Fruit fly (Drosophila melanogaster) whole organism, embryonic: ENCODE data around the gene CG10147.

Source experiments
- Asciz ChIP-seq: fragments of 200-800 bp; sonication (Bioruptor generic); optimal IDR thresholded peaks from 2 replicates; lab custom pipeline; 2017; ENCODE audit warnings: missing biosample characterization, mild to moderate bottlenecking, missing genetic modification characterization, missing genetic modification reagents
- BEAF-32 ChIP-seq: fragments of 200-800 bp; sonication (Bioruptor generic); optimal IDR thresholded peaks from 3 replicates; lab custom pipeline; 2017; ENCODE audit warnings: missing biosample characterization, missing genetic modification characterization, mild to moderate bottlenecking, moderate library complexity, missing genetic modification reagents
- Blimp-1 ChIP-seq: fragments of 200-800 bp; sonication (Bioruptor generic); optimal IDR thresholded peaks from 3 replicates; lab custom pipeline; 2018; ENCODE audit warnings: missing biosample characterization, missing genetic modification characterization, mild to moderate bottlenecking, moderate library complexity, missing genetic modification reagents
- BtbVII ChIP-seq: fragments of 200-800 bp; sonication (Bioruptor generic); optimal IDR thresholded peaks from 3 replicates; lab custom pipeline; 2017; ENCODE audit warnings: missing biosample characterization, mild to moderate bottlenecking, missing genetic modification characterization
- CG10543 ChIP-seq: fragments of 200-800 bp; sonication (Bioruptor generic); optimal IDR thresholded peaks from 3 replicates; lab custom pipeline; 2017; ENCODE audit warnings: missing biosample characterization, mild to moderate bottlenecking, missing genetic modification characterization, moderate library complexity
- CG10654 ChIP-seq: fragments of 200-800 bp; sonication (Bioruptor generic); optimal IDR thresholded peaks from 2 replicates; lab custom pipeline; 2016; ENCODE audit warnings: missing biosample characterization, missing genetic modification characterization
- CG12299 ChIP-seq: fragments of 200-800 bp; sonication (Bioruptor generic); optimal IDR thresholded peaks from 2 replicates; lab custom pipeline; 2018; ENCODE audit warnings: missing biosample characterization, mild to moderate bottlenecking, missing genetic modification characterization
- CG12769 ChIP-seq: fragments of 200-800 bp; sonication (Bioruptor generic); optimal IDR thresholded peaks from 2 replicates; lab custom pipeline; 2019; ENCODE audit warnings: missing biosample characterization, mild to moderate bottlenecking, missing genetic modification characterization, moderate library complexity
- CG13296 ChIP-seq: fragments of 200-800 bp; sonication (Bioruptor generic); optimal IDR thresholded peaks from 3 replicates; lab custom pipeline; 2018; ENCODE audit warnings: missing biosample characterization, mild to moderate bottlenecking, missing genetic modification characterization
- CG13424 ChIP-seq: fragments of 200-800 bp; sonication (Bioruptor generic); optimal IDR thresholded peaks from 2 replicates; lab custom pipeline; 2019; ENCODE audit warnings: missing biosample characterization, mild to moderate bottlenecking, missing genetic modification characterization, moderate library complexity
- CG14710 ChIP-seq: fragments of 200-800 bp; sonication (Bioruptor generic); optimal IDR thresholded peaks from 3 replicates; lab custom pipeline; 2019; ENCODE audit warnings: missing biosample characterization, mild to moderate bottlenecking, missing genetic modification characterization, moderate library complexity
- CG1529 ChIP-seq: fragments of 200-800 bp; sonication (Bioruptor generic); optimal IDR thresholded peaks from 3 replicates; lab custom pipeline; 2018; ENCODE audit warnings: missing biosample characterization, missing genetic modification characterization
- CG17359 ChIP-seq: fragments of 200-800 bp; sonication (Bioruptor generic); optimal IDR thresholded peaks from 3 replicates; lab custom pipeline; 2018; ENCODE audit warnings: missing biosample characterization, mild to moderate bottlenecking, missing genetic modification characterization, moderate library complexity
- CG18599 ChIP-seq: fragments of 200-800 bp; sonication (Bioruptor generic); optimal IDR thresholded peaks from 3 replicates; lab custom pipeline; 2017; ENCODE audit warnings: missing biosample characterization, missing genetic modification characterization, mild to moderate bottlenecking, moderate library complexity, missing genetic modification reagents
- CG2202 ChIP-seq: fragments of 200-800 bp; sonication (Bioruptor generic); optimal IDR thresholded peaks from 2 replicates; lab custom pipeline; 2018; ENCODE audit warnings: missing biosample characterization, mild to moderate bottlenecking, missing genetic modification characterization
- CG2678 ChIP-seq: fragments of 200-800 bp; sonication (Bioruptor generic); optimal IDR thresholded peaks from 3 replicates; lab custom pipeline; 2019; ENCODE audit warnings: missing biosample characterization, mild to moderate bottlenecking, missing genetic modification characterization, moderate library complexity
- CG3163 ChIP-seq: fragments of 200-800 bp; sonication (Bioruptor generic); optimal IDR thresholded peaks from 3 replicates; lab custom pipeline; 2016; ENCODE audit warnings: missing biosample characterization, missing genetic modification characterization
- CG33557 ChIP-seq: fragments of 200-800 bp; sonication (Bioruptor generic); optimal IDR thresholded peaks from 2 replicates; lab custom pipeline; 2019; ENCODE audit warnings: missing biosample characterization, mild to moderate bottlenecking, missing genetic modification characterization, moderate library complexity
- CG4404 ChIP-seq: fragments of 200-800 bp; sonication (Bioruptor generic); IDR thresholded peaks from 2 replicates; pipeline ENCODE4 v1.3.6; 2022; ENCODE audit warnings: missing biosample characterization, missing genetic modification characterization
- CG6683 ChIP-seq: fragments of 200-800 bp; sonication (Bioruptor generic); optimal IDR thresholded peaks from 2 replicates; lab custom pipeline; 2017; ENCODE audit warnings: missing biosample characterization, mild to moderate bottlenecking, missing genetic modification characterization, missing genetic modification reagents
- CG6813 ChIP-seq: fragments of 200-800 bp; sonication (Bioruptor generic); optimal IDR thresholded peaks from 2 replicates; lab custom pipeline; 2017; ENCODE audit warnings: missing biosample characterization, missing genetic modification characterization, mild to moderate bottlenecking, moderate library complexity, missing genetic modification reagents
- CG6854 ChIP-seq: fragments of 200-800 bp; sonication (Bioruptor generic); optimal IDR thresholded peaks from 3 replicates; lab custom pipeline; 2017; ENCODE audit warnings: missing biosample characterization, mild to moderate bottlenecking, missing genetic modification characterization
- CG7556 ChIP-seq: fragments of 200-800 bp; sonication (Bioruptor generic); optimal IDR thresholded peaks from 2 replicates; lab custom pipeline; 2017; ENCODE audit warnings: missing biosample characterization, mild to moderate bottlenecking, missing genetic modification characterization
- CG7745 ChIP-seq: fragments of 200-800 bp; sonication (Bioruptor generic); optimal IDR thresholded peaks from 2 replicates; lab custom pipeline; 2018; ENCODE audit warnings: missing biosample characterization, mild to moderate bottlenecking, missing genetic modification characterization, moderate library complexity
- CG8765 ChIP-seq: fragments of 200-800 bp; sonication (Bioruptor generic); IDR thresholded peaks from 2 replicates; pipeline ENCODE4 v1.3.6; 2022; ENCODE audit warnings: missing biosample characterization, missing genetic modification characterization
- CG8924 ChIP-seq: fragments of 200-800 bp; optimal IDR thresholded peaks from 3 replicates; lab custom pipeline; 2019; ENCODE audit warnings: missing biosample characterization, mild to moderate bottlenecking, missing genetic modification characterization, moderate library complexity
- Dref ChIP-seq: fragments of 200-800 bp; sonication (Bioruptor generic); IDR thresholded peaks from 2 replicates; pipeline ENCODE4 v1.3.6; 2022; ENCODE audit warnings: missing biosample characterization, missing genetic modification characterization
- Eip74EF ChIP-seq, 2 experiments: fragments of 200-800 bp in 1 of 2; fragments of >200 bp in 1 of 2; sonication (Bioruptor generic) in 1 of 2; optimal IDR thresholded peaks; 2 replicates each; lab custom pipeline; 2017 to 2019; ENCODE audit warnings: missing biosample characterization in 2 of 2, missing genetic modification characterization in 2 of 2, mild to moderate bottlenecking in 1 of 2, moderate library complexity in 1 of 2
- Fer3 ChIP-seq: fragments of 200-800 bp; sonication (Bioruptor generic); optimal IDR thresholded peaks from 2 replicates; lab custom pipeline; 2018; ENCODE audit warnings: missing biosample characterization, mild to moderate bottlenecking, missing genetic modification characterization, moderate library complexity
- GATAe ChIP-seq: fragments of 200-800 bp; sonication (Bioruptor generic); conservative IDR thresholded peaks from 2 replicates; pipeline ENCODE4 v1.3.6; 2022; ENCODE audit warnings: missing biosample characterization, missing genetic modification characterization
- Gug ChIP-seq: fragments of 200-800 bp; sonication (Bioruptor generic); IDR thresholded peaks from 4 replicates; pipeline ENCODE4 v1.3.6; 2022; ENCODE audit warnings: missing biosample characterization, missing genetic modification characterization
- HLH4C ChIP-seq: fragments of 200-800 bp; sonication (Bioruptor generic); IDR thresholded peaks from 3 replicates; pipeline ENCODE4 v1.3.6; 2022; ENCODE audit warnings: missing biosample characterization, missing genetic modification characterization; ENCODE audit not compliant: partially characterized antibody
- HLHmδ ChIP-seq: fragments of 200-800 bp; sonication (Bioruptor generic); optimal IDR thresholded peaks from 2 replicates; lab custom pipeline; 2018; ENCODE audit warnings: missing biosample characterization, mild to moderate bottlenecking, missing genetic modification characterization, moderate library complexity
- HmgZ ChIP-seq: fragments of 200-800 bp; sonication (Bioruptor generic); optimal IDR thresholded peaks from 2 replicates; lab custom pipeline; 2018; ENCODE audit warnings: missing biosample characterization, mild to moderate bottlenecking, missing genetic modification characterization
- Lhr ChIP-seq: fragments of 200-800 bp; sonication (Bioruptor generic); optimal IDR thresholded peaks from 3 replicates; lab custom pipeline; 2017; ENCODE audit warnings: mild to moderate bottlenecking, missing biosample characterization, missing genetic modification reagents, missing genetic modification characterization
- MTF-1 ChIP-seq: fragments of 200-800 bp; sonication (Bioruptor generic); optimal IDR thresholded peaks from 2 replicates; lab custom pipeline; 2018; ENCODE audit warnings: missing biosample characterization, mild to moderate bottlenecking, missing genetic modification characterization, borderline replicate concordance
- Meics ChIP-seq: fragments of 200-800 bp; sonication (Bioruptor generic); optimal IDR thresholded peaks from 2 replicates; lab custom pipeline; 2017; ENCODE audit warnings: missing biosample characterization, mild to moderate bottlenecking, missing genetic modification characterization
- Sry-β ChIP-seq: fragments of 200-800 bp; sonication (Bioruptor generic); optimal IDR thresholded peaks from 2 replicates; lab custom pipeline; 2018; ENCODE audit warnings: missing biosample characterization, mild to moderate bottlenecking, missing genetic modification characterization, moderate library complexity
- dati ChIP-seq: fragments of 200-800 bp; sonication (Bioruptor generic); IDR thresholded peaks from 2 replicates; pipeline ENCODE4 v1.3.6; 2022; ENCODE audit warnings: missing biosample characterization, missing genetic modification characterization
- h ChIP-seq: fragments of >200 bp; optimal IDR thresholded peaks from 2 replicates; lab custom pipeline; 2017
- klu ChIP-seq: fragments of 200-800 bp; sonication (Bioruptor generic); IDR thresholded peaks from 2 replicates; pipeline ENCODE4 v1.3.6; 2022; ENCODE audit warnings: missing biosample characterization, missing genetic modification characterization
- kni ChIP-seq: fragments of 200-800 bp; sonication (Bioruptor generic); optimal IDR thresholded peaks from 3 replicates; lab custom pipeline; 2017; ENCODE audit warnings: mild to moderate bottlenecking, missing biosample characterization, missing genetic modification reagents, missing genetic modification characterization
- odd ChIP-seq: fragments of 200-800 bp; sonication (Bioruptor generic); optimal IDR thresholded peaks from 2 replicates; lab custom pipeline; 2017; ENCODE audit warnings: missing biosample characterization, mild to moderate bottlenecking, missing genetic modification characterization
- pfk ChIP-seq: fragments of 200-800 bp; sonication (Bioruptor generic); optimal IDR thresholded peaks from 2 replicates; lab custom pipeline; 2018; ENCODE audit warnings: missing biosample characterization, mild to moderate bottlenecking, missing genetic modification characterization, moderate library complexity
- run ChIP-seq: fragments of 200-800 bp; sonication (Bioruptor generic); optimal IDR thresholded peaks from 3 replicates; lab custom pipeline; 2018; ENCODE audit warnings: missing biosample characterization, mild to moderate bottlenecking, missing genetic modification characterization
- stc ChIP-seq: fragments of 200-800 bp; sonication (Bioruptor generic); IDR thresholded peaks from 2 replicates; pipeline ENCODE4 v1.3.6; 2022; ENCODE audit warnings: missing biosample characterization, missing genetic modification characterization
- twi ChIP-seq: fragments of 200-800 bp; optimal IDR thresholded peaks from 2 replicates; lab custom pipeline; 2019; ENCODE audit warnings: missing biosample characterization, mild to moderate bottlenecking, missing genetic modification characterization, moderate library complexity
- unpg ChIP-seq: fragments of 200-800 bp; sonication (Bioruptor generic); optimal IDR thresholded peaks from 3 replicates; lab custom pipeline; 2018; ENCODE audit warnings: missing biosample characterization, mild to moderate bottlenecking, missing genetic modification characterization, moderate library complexity
- wek ChIP-seq: fragments of 200-800 bp; sonication (Bioruptor generic); optimal IDR thresholded peaks from 3 replicates; lab custom pipeline; 2018; ENCODE audit warnings: missing biosample characterization, mild to moderate bottlenecking, missing genetic modification characterization, moderate library complexity

Gene CG10147

DNA sequence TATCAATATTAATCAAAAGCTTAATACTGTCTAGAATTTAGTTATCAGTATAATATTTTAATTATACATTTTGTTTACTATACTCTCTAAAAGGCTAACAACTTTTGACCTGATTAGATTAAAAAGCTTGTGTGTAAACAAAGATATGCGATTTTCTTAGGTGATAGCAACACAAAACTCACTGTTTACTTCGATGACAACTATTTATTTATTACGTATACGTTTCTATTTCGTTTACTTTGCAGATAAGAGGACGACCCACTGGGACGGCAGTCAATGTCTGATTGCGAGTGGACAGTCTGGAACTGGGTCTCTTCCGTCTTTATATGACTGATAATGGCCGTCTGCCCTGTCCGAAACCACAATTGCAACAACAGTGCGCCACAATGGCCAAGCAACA lies 34.6 kb upstream of the CG10147 start (continued):
- peak; percentile 31 for TF ChIP-seq Fer3 (tag; lab: Kevin White, UChicago)
- TF ChIP-seq CG10543, result peak; percentile 62
- TF ChIP-seq klu, result no peak
- peak; percentile 75 for TF ChIP-seq odd (GFP tag; lab: Kevin White, UChicago)
- TF ChIP-seq CG2678 (tag; lab: Kevin White, UChicago), result peak; percentile 64
- TF ChIP-seq CG14710, result peak; percentile 9
- TF ChIP-seq CG8765 (GFP tag; lab: Robert Waterston, UW), result no peak
- peak; percentile 77 for TF ChIP-seq Asciz (GFP tag; lab: Kevin White, UChicago)
- TF ChIP-seq kni (GFP tag; lab: Kevin White, UChicago), result peak; percentile 52
- peak; percentile 14 for TF ChIP-seq pfk
- TF ChIP-seq CG12299 (tag; lab: Kevin White, UChicago), result peak; percentile 29
- no peak for TF ChIP-seq dati (GFP tag; lab: Robert Waterston, UW)
- no peak for TF ChIP-seq Gug
- peak; percentile 3 for TF ChIP-seq CG6854
- TF ChIP-seq Eip74EF (GFP tag; optimal IDR thresholded peaks at IDR 0.05; lab: Kevin White, UChicago), result peak in 1 of 2 experiments; percentile 88
- TF ChIP-seq BtbVII (GFP tag; lab: Kevin White, UChicago), result peak; percentile 75
- peak; percentile 42 for TF ChIP-seq unpg
- peak; percentile 38 for TF ChIP-seq Sry-β (GFP tag; lab: Kevin White, UChicago)
- TF ChIP-seq Blimp-1 (GFP tag; lab: Kevin White, UChicago), result peak; percentile 48
- TF ChIP-seq CG13424 (tag; lab: Kevin White, UChicago), result peak; percentile 40
- TF ChIP-seq BEAF-32 (GFP tag; lab: Kevin White, UChicago), result no peak
- no peak for TF ChIP-seq CG4404 (GFP tag; lab: Robert Waterston, UW)
- TF ChIP-seq Lhr (GFP tag; lab: Kevin White, UChicago), result no peak
- TF ChIP-seq wek (GFP tag; lab: Kevin White, UChicago), result peak; percentile 48
- peak; percentile 46 for TF ChIP-seq CG7745 (tag; lab: Kevin White, UChicago)
- TF ChIP-seq CG6683 (GFP tag; lab: Kevin White, UChicago), result peak; percentile 38
- TF ChIP-seq h (lab: Kevin White, UChicago), result no peak
- TF ChIP-seq GATAe (GFP tag; lab: Robert Waterston, UW), result peak; percentile 80
- peak; percentile 48 for TF ChIP-seq CG7556
- TF ChIP-seq twi (tag; lab: Kevin White, UChicago), result no peak
- TF ChIP-seq CG13296 (GFP tag; lab: Kevin White, UChicago), result peak; percentile 65
- TF ChIP-seq HmgZ (tag; lab: Kevin White, UChicago), result peak; percentile 25
- TF ChIP-seq MTF-1, result peak; percentile 50
- peak; percentile 10 for TF ChIP-seq CG8924 (tag; lab: Kevin White, UChicago)
- no peak for TF ChIP-seq stc
- TF ChIP-seq CG10654 (GFP tag; lab: Kevin White, UChicago), result peak; percentile 29
- no peak for TF ChIP-seq CG3163 (GFP tag; lab: Kevin White, UChicago)
- no peak for TF ChIP-seq Dref (GFP tag; lab: Robert Waterston, UW)
- peak; percentile 52 for TF ChIP-seq CG17359 (tag; lab: Kevin White, UChicago)
- TF ChIP-seq CG12769 (tag; lab: Kevin White, UChicago), result no peak
- peak; percentile 64 for TF ChIP-seq CG33557 (GFP tag; lab: Kevin White, UChicago)
- TF ChIP-seq HLHmδ (GFP tag; lab: Kevin White, UChicago), result no peak
- no peak for TF ChIP-seq HLH4C (GFP tag; lab: Robert Waterston, UW)
- peak; percentile 68 for TF ChIP-seq CG18599 (GFP tag; lab: Kevin White, UChicago)
- TF ChIP-seq Meics (GFP tag; lab: Kevin White, UChicago), result peak; percentile 50
- TF ChIP-seq CG2202, result peak; percentile 48
- TF ChIP-seq run (tag; lab: Kevin White, UChicago), result peak; percentile 31
- peak; percentile 19 for TF ChIP-seq CG1529
- TF ChIP-seq CG6813 (GFP tag; lab: Kevin White, UChicago), result peak; percentile 69
